Worm (Caenorhabditis elegans) whole organism, L3 larva: ENCODE results near the gene E02C12.9.

ENCODE experiments used
- R02D3.7 ChIP-seq: fragments of 150-350 bp; optimal IDR thresholded peaks from 2 replicates; lab custom pipeline; 2014; ENCODE audit warnings: missing biosample characterization, missing genetic modification characterization
- jun-1 ChIP-seq: fragments of 150-350 bp; optimal IDR thresholded peaks from 2 replicates; lab custom pipeline; 2014; ENCODE audit warnings: missing biosample characterization, missing genetic modification reagents, missing genetic modification characterization
- snpc-4 ChIP-seq: fragments of 150-350 bp; optimal IDR thresholded peaks from 2 replicates; lab custom pipeline; 2014; ENCODE audit warnings: missing biosample characterization, missing genetic modification characterization
- unc-62 ChIP-seq: fragments of 150-350 bp; sonication (generic microtip); optimal IDR thresholded peaks from 4 replicates; lab custom pipeline; 2014; ENCODE audit warnings: missing biosample characterization, missing genetic modification reagents, missing genetic modification characterization
- zag-1 ChIP-seq: fragments of 150-350 bp; optimal IDR thresholded peaks from 2 replicates; lab custom pipeline; 2014; ENCODE audit warnings: missing biosample characterization, missing genetic modification characterization

ce11 chrV:9414516-9414915 is 39.2 kb upstream of the E02C12.9 start, which contains the start of gene F36D4.4:
- TF ChIP-seq snpc-4 (tag; lab: Kevin White, UChicago) (no peak), unc-62 (GFP tag; lab: Kevin White, UChicago) (no peak), R02D3.7 (no peak), jun-1 (tag; lab: Kevin White, UChicago) (no peak), zag-1 (no peak)
